Fruit fly (Drosophila melanogaster) whole organism, prepupa: ENCODE data around the gene tfc.
A peak's percentile ranks its signal among the peaks of the same experiment; 100 is the strongest.

Source experiments
- Blimp-1 ChIP-seq: fragments of 200-800 bp; sonication (Bioruptor generic); optimal IDR thresholded peaks from 3 replicates; lab custom pipeline; 2017; ENCODE audit warnings: missing biosample characterization, missing genetic modification characterization, mild to moderate bottlenecking, moderate library complexity, missing genetic modification reagents
- CG10631 ChIP-seq: fragments of 200-800 bp; sonication (Bioruptor generic); optimal IDR thresholded peaks from 2 replicates; lab custom pipeline; 2016; ENCODE audit warnings: missing biosample characterization, missing genetic modification characterization
- CG10669 ChIP-seq: fragments of 200-800 bp; sonication (Bioruptor generic); optimal IDR thresholded peaks from 3 replicates; lab custom pipeline; 2018; ENCODE audit warnings: missing biosample characterization, mild to moderate bottlenecking, missing genetic modification characterization, moderate library complexity
- CG11294 ChIP-seq: fragments of 200-800 bp; sonication (Bioruptor generic); IDR thresholded peaks from 2 replicates; pipeline ENCODE4 v1.3.6; 2022; ENCODE audit warnings: missing biosample characterization, missing genetic modification characterization
- CG11762 ChIP-seq: fragments of 200-800 bp; sonication (Bioruptor generic); optimal IDR thresholded peaks from 3 replicates; lab custom pipeline; 2016; ENCODE audit warnings: missing biosample characterization, missing genetic modification characterization; ENCODE audit not compliant: insufficient read depth
- CG11902 ChIP-seq: fragments of 200-800 bp; sonication (Bioruptor generic); optimal IDR thresholded peaks from 3 replicates; lab custom pipeline; 2016; ENCODE audit warnings: missing biosample characterization, missing genetic modification characterization
- CG15336 ChIP-seq: fragments of 200-800 bp; sonication (Bioruptor generic); IDR thresholded peaks from 2 replicates; pipeline ENCODE4 v1.3.6; 2022; ENCODE audit warnings: missing biosample characterization, missing genetic modification characterization
- CG1621 ChIP-seq: fragments of 200-800 bp; sonication (Bioruptor generic); optimal IDR thresholded peaks from 3 replicates; lab custom pipeline; 2018; ENCODE audit warnings: missing biosample characterization, mild to moderate bottlenecking, missing genetic modification characterization
- CG16779 ChIP-seq: fragments of 200-800 bp; sonication (Bioruptor generic); optimal IDR thresholded peaks from 3 replicates; lab custom pipeline; 2017; ENCODE audit warnings: missing biosample characterization, mild to moderate bottlenecking, missing genetic modification characterization
- CG3032 ChIP-seq: fragments of 200-800 bp; optimal IDR thresholded peaks from 2 replicates; lab custom pipeline; 2019; ENCODE audit warnings: missing biosample characterization, mild to moderate bottlenecking, missing genetic modification characterization, moderate library complexity
- CG31627 ChIP-seq: fragments of 200-800 bp; sonication (Bioruptor generic); optimal IDR thresholded peaks from 3 replicates; lab custom pipeline; 2016; ENCODE audit warnings: missing biosample characterization, missing genetic modification characterization
- CG32006 ChIP-seq: fragments of 200-800 bp; sonication (Bioruptor generic); optimal IDR thresholded peaks from 3 replicates; lab custom pipeline; 2017; ENCODE audit warnings: missing biosample characterization, mild to moderate bottlenecking, missing genetic modification characterization
- CG3919 ChIP-seq: fragments of 200-800 bp; sonication (Bioruptor generic); optimal IDR thresholded peaks from 3 replicates; lab custom pipeline; 2016; ENCODE audit warnings: missing biosample characterization, missing genetic modification characterization
- CG4318 ChIP-seq: fragments of 200-800 bp; sonication (Bioruptor generic); optimal IDR thresholded peaks from 3 replicates; lab custom pipeline; 2017; ENCODE audit warnings: missing biosample characterization, mild to moderate bottlenecking, missing genetic modification characterization
- CG6163 ChIP-seq: fragments of 200-800 bp; sonication (Bioruptor generic); IDR thresholded peaks from 3 replicates; pipeline ENCODE4 v1.3.6; 2022; ENCODE audit warnings: missing biosample characterization, missing genetic modification characterization
- CG6276 ChIP-seq: fragments of 200-800 bp; sonication (Bioruptor generic); optimal IDR thresholded peaks from 2 replicates; lab custom pipeline; 2017; ENCODE audit warnings: missing biosample characterization, mild to moderate bottlenecking, missing genetic modification characterization
- CG6792 ChIP-seq: fragments of 200-800 bp; sonication (Bioruptor generic); optimal IDR thresholded peaks from 3 replicates; lab custom pipeline; 2016; ENCODE audit warnings: missing biosample characterization, missing genetic modification characterization
- CG6808 ChIP-seq: fragments of 200-800 bp; sonication (Bioruptor generic); optimal IDR thresholded peaks from 3 replicates; lab custom pipeline; 2017; ENCODE audit warnings: missing biosample characterization, missing genetic modification characterization, mild to moderate bottlenecking, moderate library complexity, missing genetic modification reagents
- CG6854 ChIP-seq: fragments of 200-800 bp; sonication (Bioruptor generic); optimal IDR thresholded peaks from 2 replicates; lab custom pipeline; 2017; ENCODE audit warnings: missing biosample characterization, mild to moderate bottlenecking, missing genetic modification characterization
- CG7368 ChIP-seq: fragments of 200-800 bp; sonication (Bioruptor generic); optimal IDR thresholded peaks from 3 replicates; lab custom pipeline; 2016; ENCODE audit warnings: missing biosample characterization, missing genetic modification characterization
- CG8119 ChIP-seq: fragments of 200-800 bp; sonication (Bioruptor generic); IDR thresholded peaks from 3 replicates; pipeline ENCODE4 v1.3.6; 2022; ENCODE audit warnings: missing biosample characterization, missing genetic modification characterization
- CG8319 ChIP-seq: fragments of 200-800 bp; sonication (Bioruptor generic); optimal IDR thresholded peaks from 3 replicates; lab custom pipeline; 2016; ENCODE audit warnings: missing biosample characterization, missing genetic modification characterization
- CG8632 ChIP-seq: fragments of 200-800 bp; sonication (Bioruptor generic); optimal IDR thresholded peaks from 3 replicates; lab custom pipeline; 2016; ENCODE audit warnings: missing biosample characterization, missing genetic modification characterization
- CG9139 ChIP-seq: fragments of 200-800 bp; sonication (Bioruptor generic); optimal IDR thresholded peaks from 3 replicates; lab custom pipeline; 2017; ENCODE audit warnings: missing biosample characterization, mild to moderate bottlenecking, missing genetic modification characterization
- Eip75B ChIP-seq: fragments of 200-800 bp; sonication (Bioruptor generic); optimal IDR thresholded peaks from 3 replicates; lab custom pipeline; 2016; ENCODE audit warnings: missing biosample characterization, missing genetic modification characterization
- Eip78C ChIP-seq: fragments of 200-800 bp; sonication (Bioruptor generic); peaks from one replicate; lab custom pipeline; 2016; ENCODE audit warnings: missing biosample characterization, missing genetic modification characterization
- Eip93F ChIP-seq: fragments of 200-800 bp; sonication (Bioruptor generic); optimal IDR thresholded peaks from 2 replicates; lab custom pipeline; 2016; ENCODE audit warnings: missing biosample characterization, mild to moderate bottlenecking, missing genetic modification characterization
- Ets21C ChIP-seq: fragments of 200-800 bp; sonication (Bioruptor generic); optimal IDR thresholded peaks from 3 replicates; lab custom pipeline; 2016; ENCODE audit warnings: missing biosample characterization, missing genetic modification characterization
- Ets96B ChIP-seq: fragments of 200-800 bp; optimal IDR thresholded peaks from 2 replicates; lab custom pipeline; 2019; ENCODE audit warnings: missing biosample characterization, mild to moderate bottlenecking, missing genetic modification characterization, moderate library complexity
- Hr39 ChIP-seq: fragments of 200-800 bp; sonication (Bioruptor generic); optimal IDR thresholded peaks from 2 replicates; lab custom pipeline; 2016; ENCODE audit warnings: missing biosample characterization, missing genetic modification characterization
- Lpt ChIP-seq: fragments of 200-800 bp; sonication (Bioruptor generic); optimal IDR thresholded peaks from 3 replicates; lab custom pipeline; 2016; ENCODE audit warnings: missing biosample characterization, missing genetic modification characterization
- Met ChIP-seq: fragments of 200-800 bp; sonication (Bioruptor generic); optimal IDR thresholded peaks from 3 replicates; lab custom pipeline; 2016; ENCODE audit warnings: missing biosample characterization, missing genetic modification characterization
- Smox ChIP-seq: fragments of 200-800 bp; sonication (Bioruptor generic); optimal IDR thresholded peaks from 3 replicates; lab custom pipeline; 2016; ENCODE audit warnings: missing biosample characterization, missing genetic modification characterization
- Sox102F ChIP-seq: fragments of 200-800 bp; sonication (Bioruptor generic); optimal IDR thresholded peaks from 2 replicates; lab custom pipeline; 2016; ENCODE audit warnings: missing biosample characterization, mild to moderate bottlenecking, missing genetic modification characterization
- Sox14 ChIP-seq: fragments of 200-800 bp; sonication (Bioruptor generic); optimal IDR thresholded peaks from 3 replicates; lab custom pipeline; 2016; ENCODE audit warnings: missing biosample characterization, missing genetic modification characterization
- Sox15 ChIP-seq: fragments of 200-800 bp; sonication (Bioruptor generic); optimal IDR thresholded peaks from 3 replicates; lab custom pipeline; 2016; ENCODE audit warnings: missing biosample characterization, missing genetic modification characterization
- acj6 ChIP-seq: fragments of 200-800 bp; sonication (Bioruptor generic); optimal IDR thresholded peaks from 3 replicates; lab custom pipeline; 2016; ENCODE audit warnings: missing biosample characterization, missing genetic modification characterization
- cyc ChIP-seq: fragments of 200-800 bp; sonication (Bioruptor generic); optimal IDR thresholded peaks from 3 replicates; lab custom pipeline; 2016; ENCODE audit warnings: missing biosample characterization, missing genetic modification characterization
- dsx ChIP-seq: fragments of 200-800 bp; optimal IDR thresholded peaks from 3 replicates; lab custom pipeline; 2019; ENCODE audit warnings: missing biosample characterization, mild to moderate bottlenecking, missing genetic modification characterization, moderate library complexity; ENCODE audit not compliant: poor library complexity, severe bottlenecking
- eg ChIP-seq: fragments of 200-800 bp; sonication (Bioruptor generic); IDR thresholded peaks from 3 replicates; pipeline ENCODE4 v1.3.6; 2022; ENCODE audit warnings: missing biosample characterization, missing genetic modification characterization
- esn ChIP-seq: fragments of 200-800 bp; sonication (Bioruptor generic); optimal IDR thresholded peaks from 2 replicates; lab custom pipeline; 2016; ENCODE audit warnings: missing biosample characterization, mild to moderate bottlenecking, missing genetic modification characterization, moderate library complexity
- fd59A ChIP-seq: fragments of 200-800 bp; sonication (Bioruptor generic); optimal IDR thresholded peaks from 2 replicates; lab custom pipeline; 2017; ENCODE audit warnings: missing biosample characterization, mild to moderate bottlenecking, missing genetic modification characterization, missing genetic modification reagents
- fd85E ChIP-seq: fragments of 200-800 bp; sonication (Bioruptor generic); optimal IDR thresholded peaks from 3 replicates; lab custom pipeline; 2016; ENCODE audit warnings: missing biosample characterization, missing genetic modification characterization
- fkh ChIP-seq: fragments of 200-800 bp; sonication (Bioruptor generic); optimal IDR thresholded peaks from 3 replicates; lab custom pipeline; 2017; ENCODE audit warnings: missing biosample characterization, mild to moderate bottlenecking, missing genetic modification characterization, moderate library complexity
- pdm3 ChIP-seq: fragments of 200-800 bp; sonication (Bioruptor generic); optimal IDR thresholded peaks from 3 replicates; lab custom pipeline; 2016; ENCODE audit warnings: missing biosample characterization, missing genetic modification characterization
- salr ChIP-seq, 2 experiments: fragments of 200-800 bp; sonication (Bioruptor generic); optimal IDR thresholded peaks; 3 replicates each; lab custom pipeline; 2016 to 2018; ENCODE audit warnings: missing biosample characterization in 2 of 2, missing genetic modification characterization in 2 of 2, mild to moderate bottlenecking in 1 of 2
- spab ChIP-seq: fragments of 200-800 bp; sonication (Bioruptor generic); optimal IDR thresholded peaks from 2 replicates; lab custom pipeline; 2017; ENCODE audit warnings: missing biosample characterization, mild to moderate bottlenecking, missing genetic modification characterization, missing genetic modification reagents
- ss ChIP-seq, 2 experiments: fragments of 200-800 bp; sonication (Bioruptor generic); optimal IDR thresholded peaks; 2 replicates in 1 of 2; 3 replicates in 1 of 2; lab custom pipeline; 2017 to 2018; ENCODE audit warnings: mild to moderate bottlenecking in 2 of 2, missing biosample characterization in 2 of 2, missing genetic modification characterization in 2 of 2, moderate library complexity in 1 of 2
- topi ChIP-seq: fragments of 200-800 bp; sonication (Bioruptor generic); optimal IDR thresholded peaks from 3 replicates; lab custom pipeline; 2016; ENCODE audit warnings: missing biosample characterization, missing genetic modification characterization
- vri ChIP-seq: fragments of 200-800 bp; sonication (Bioruptor generic); optimal IDR thresholded peaks from 3 replicates; lab custom pipeline; 2016; ENCODE audit warnings: missing biosample characterization, mild to moderate bottlenecking, missing genetic modification characterization

tfc gene

DNA sequence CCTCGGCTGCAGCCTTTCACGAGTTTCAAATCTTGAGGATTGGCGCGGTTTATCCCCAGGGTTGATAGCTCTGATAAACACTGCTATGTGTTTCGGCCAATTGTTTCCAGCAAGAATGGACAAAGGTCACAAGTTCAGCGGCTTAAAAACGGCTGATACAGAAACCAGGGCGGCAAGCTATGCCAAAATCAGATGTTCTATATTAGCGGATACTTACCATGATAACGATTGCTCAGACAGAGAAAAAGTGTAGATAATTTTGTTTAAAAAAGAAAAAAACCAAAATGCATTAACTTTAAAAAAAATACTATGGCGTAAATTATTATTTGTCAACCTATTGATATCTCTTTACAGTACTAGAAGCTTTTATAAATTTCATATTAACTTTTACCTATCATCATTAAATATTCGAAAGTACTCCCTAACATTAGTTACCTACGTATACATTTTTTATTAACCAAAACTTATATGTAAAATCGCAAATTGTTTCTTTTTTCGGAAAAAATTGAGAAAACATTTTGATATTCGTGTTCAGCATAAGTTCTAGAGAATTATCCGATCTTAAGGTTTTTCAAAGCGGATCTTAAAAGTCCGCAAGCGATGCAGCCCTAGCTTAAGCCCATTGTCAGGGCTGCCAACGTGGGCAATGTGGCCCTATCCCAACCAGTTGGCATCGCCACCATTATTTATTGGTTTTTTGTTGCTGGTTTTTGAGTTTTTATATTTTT is 57.0 kb downstream of the tfc start, which contains the start of the genes sturkopf and Herc4:
Gene sturkopf, minus strand, starts transcription at position 339 of the 728 bp plus-strand sequence.
Gene Herc4, plus strand, starts transcription at position 658 of the 728 bp plus-strand sequence.
- TF ChIP-seq fd59A (GFP tag; lab: Kevin White, UChicago): peak; percentile 71
- TF ChIP-seq CG6808 (GFP tag; lab: Kevin White, UChicago): no peak
- TF ChIP-seq CG11294 (GFP tag; lab: Robert Waterston, UW): no peak
- no peak for TF ChIP-seq CG4318 (GFP tag; lab: Kevin White, UChicago)
- TF ChIP-seq Smox (GFP tag; lab: Kevin White, UChicago): no peak
- TF ChIP-seq eg (GFP tag; lab: Robert Waterston, UW): peak; percentile 59; the same call in 2 of the 3 replicates
- TF ChIP-seq CG11762 (GFP tag; lab: Kevin White, UChicago): peak; percentile 57
- TF ChIP-seq CG16779: no peak
- TF ChIP-seq CG32006: peak; percentile 87
- TF ChIP-seq CG6792 (GFP tag; lab: Kevin White, UChicago): peak; percentile 85
- peak; percentile 81 for TF ChIP-seq pdm3 (GFP tag; lab: Kevin White, UChicago)
- TF ChIP-seq Ets96B (tag; lab: Kevin White, UChicago): peak; percentile 54
- peak; percentile 82 for TF ChIP-seq acj6 (GFP tag; lab: Kevin White, UChicago)
- TF ChIP-seq Eip75B: no peak
- TF ChIP-seq CG8119: peak; percentile 45
- peak; percentile 93 for TF ChIP-seq esn (GFP tag; lab: Kevin White, UChicago)
- peak; percentile 96 for TF ChIP-seq CG10631 (GFP tag; lab: Kevin White, UChicago)
- no peak for TF ChIP-seq CG9139 (GFP tag; lab: Kevin White, UChicago)
- no peak; the same call in none of the 2 replicates for TF ChIP-seq CG15336 (GFP tag; lab: Robert Waterston, UW)
- TF ChIP-seq vri (GFP tag; lab: Kevin White, UChicago): peak; percentile 40
- no peak for TF ChIP-seq fkh (GFP tag; lab: Kevin White, UChicago)
- TF ChIP-seq spab (GFP tag; lab: Kevin White, UChicago): peak; percentile 21
- no peak for TF ChIP-seq CG7368 (GFP tag; lab: Kevin White, UChicago)
- TF ChIP-seq CG6163 (GFP tag; lab: Robert Waterston, UW): peak; percentile 84
- peak; percentile 45 for TF ChIP-seq CG6854 (GFP tag; lab: Kevin White, UChicago)
- peak; percentile 83 for TF ChIP-seq CG3032 (tag; lab: Kevin White, UChicago)
- peak; percentile 64 for TF ChIP-seq Lpt (GFP tag; lab: Kevin White, UChicago)
- TF ChIP-seq CG8632 (GFP tag; lab: Kevin White, UChicago): peak; percentile 78
- no peak for TF ChIP-seq fd85E (GFP tag; lab: Kevin White, UChicago)
- TF ChIP-seq Sox14 (GFP tag; lab: Kevin White, UChicago): peak; percentile 88
- TF ChIP-seq Sox15: peak; percentile 76
- no peak for TF ChIP-seq Sox102F (GFP tag; lab: Kevin White, UChicago)
- peak; percentile 55 for TF ChIP-seq CG8319 (GFP tag; lab: Kevin White, UChicago)
- TF ChIP-seq Eip93F (GFP tag; lab: Kevin White, UChicago): no peak
- peak; percentile 38 for TF ChIP-seq CG1621 (tag; lab: Kevin White, UChicago)
- TF ChIP-seq Eip78C (GFP tag; lab: Kevin White, UChicago): peak; percentile 93
- no peak for TF ChIP-seq CG10669 (GFP tag; lab: Kevin White, UChicago)
- TF ChIP-seq Met (GFP tag; lab: Kevin White, UChicago): no peak
- TF ChIP-seq CG31627: peak; percentile 85
- TF ChIP-seq Ets21C (GFP tag; lab: Kevin White, UChicago): no peak
- no peak for TF ChIP-seq CG6276
- TF ChIP-seq CG11902 (GFP tag; lab: Kevin White, UChicago): peak; percentile 41
- TF ChIP-seq CG3919 (GFP tag; lab: Kevin White, UChicago): no peak
- TF ChIP-seq ss (GFP tag; optimal IDR thresholded peaks at IDR 0.05; lab: Kevin White, UChicago): peak; percentile 40 to 75
- TF ChIP-seq dsx: peak; percentile 48
- peak in 1 of 2 experiments; percentile 41 for TF ChIP-seq salr (GFP tag; optimal IDR thresholded peaks at IDR 0.05; lab: Kevin White, UChicago)
- TF ChIP-seq Blimp-1 (GFP tag; lab: Kevin White, UChicago): peak; percentile 45
- TF ChIP-seq topi (GFP tag; lab: Kevin White, UChicago): peak; percentile 79
- TF ChIP-seq Hr39 (GFP tag; lab: Kevin White, UChicago): peak; percentile 83
- TF ChIP-seq cyc (GFP tag; lab: Kevin White, UChicago): peak; percentile 60
